Fruit fly (Drosophila melanogaster) S2 (cell line): ENCODE measurements around the gene CG32856.

ENCODE experiments used
- CG8478 ChIP-seq: fragments of >200 bp; optimal IDR thresholded peaks from 2 replicates; lab custom pipeline; 2018
- CTCF ChIP-seq, 2 experiments: fragments of >200 bp; optimal IDR thresholded peaks; 2 replicates each; lab custom pipeline; 2018

DNA sequence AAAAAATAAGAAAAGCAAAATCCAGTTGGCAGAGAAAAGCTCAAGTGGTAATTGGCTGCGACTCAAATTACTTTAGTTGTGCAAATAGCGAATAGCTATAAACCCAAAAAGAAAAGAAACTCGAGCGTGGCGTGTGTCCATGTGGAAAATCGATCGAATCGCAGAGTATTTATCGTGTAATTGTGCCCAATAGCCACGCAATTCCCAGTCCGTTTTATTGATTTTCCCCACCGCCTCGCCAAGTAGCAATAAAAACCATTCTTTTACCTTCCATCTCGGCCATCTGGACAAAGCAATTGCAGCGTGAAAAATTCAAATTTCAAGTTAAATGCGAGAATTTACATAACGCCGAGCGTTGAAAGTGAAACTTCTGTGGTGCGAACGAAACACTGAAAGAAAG, 29.6 kb downstream of the CG32856 start:
- TF ChIP-seq CG8478 (lab: Kevin White, UChicago) (no peak), CTCF (optimal IDR thresholded peaks at IDR 0.05; lab: Kevin White, UChicago) (no peak)
